Fruit fly (Drosophila melanogaster) whole organism, embryonic: ENCODE data around the gene yps.

ENCODE experiments used
- CG11247 ChIP-seq: fragments of 200-800 bp; sonication (Bioruptor generic); IDR thresholded peaks from 2 replicates; pipeline ENCODE4 v1.3.6; 2022; ENCODE audit warnings: missing biosample characterization, missing genetic modification characterization
- CG11456 ChIP-seq: fragments of 200-800 bp; sonication (Bioruptor generic); IDR thresholded peaks from 3 replicates; pipeline ENCODE4 v1.3.6; 2022; ENCODE audit warnings: missing biosample characterization, missing genetic modification characterization
- CG12071 ChIP-seq: fragments of 200-800 bp; sonication (Bioruptor generic); optimal IDR thresholded peaks from 3 replicates; lab custom pipeline; 2018; ENCODE audit warnings: missing biosample characterization, mild to moderate bottlenecking, missing genetic modification characterization
- CG14860 ChIP-seq: fragments of 200-800 bp; sonication (Bioruptor generic); IDR thresholded peaks from 3 replicates; pipeline ENCODE4 v1.3.6; 2022; ENCODE audit warnings: missing biosample characterization, missing genetic modification characterization; ENCODE audit not compliant: partially characterized antibody
- CG15073 ChIP-seq: fragments of 200-800 bp; sonication (Bioruptor generic); optimal IDR thresholded peaks from 2 replicates; lab custom pipeline; 2016; ENCODE audit warnings: missing biosample characterization, missing genetic modification characterization
- CG15269 ChIP-seq: fragments of 200-800 bp; sonication (Bioruptor generic); optimal IDR thresholded peaks from 2 replicates; lab custom pipeline; 2018; ENCODE audit warnings: missing biosample characterization, mild to moderate bottlenecking, missing genetic modification characterization, moderate library complexity
- CG1529 ChIP-seq: fragments of 200-800 bp; sonication (Bioruptor generic); optimal IDR thresholded peaks from 3 replicates; lab custom pipeline; 2018; ENCODE audit warnings: missing biosample characterization, missing genetic modification characterization
- CG17385 ChIP-seq: fragments of 200-800 bp; sonication (Bioruptor generic); optimal IDR thresholded peaks from 3 replicates; lab custom pipeline; 2018; ENCODE audit warnings: missing biosample characterization, mild to moderate bottlenecking, missing genetic modification characterization
- CG18011 ChIP-seq: fragments of 200-800 bp; sonication (Bioruptor generic); optimal IDR thresholded peaks from 2 replicates; lab custom pipeline; 2017; ENCODE audit warnings: missing biosample characterization, missing genetic modification characterization, mild to moderate bottlenecking, moderate library complexity, missing genotype
- CG30431 ChIP-seq: fragments of 200-800 bp; sonication (Bioruptor generic); optimal IDR thresholded peaks from 2 replicates; lab custom pipeline; 2017; ENCODE audit warnings: missing biosample characterization, missing genetic modification characterization
- CG32532 ChIP-seq: fragments of 200-800 bp; sonication (Bioruptor generic); IDR thresholded peaks from 2 replicates; pipeline ENCODE4 v1.3.6; 2022; ENCODE audit warnings: missing biosample characterization, missing genetic modification characterization
- CG32772 ChIP-seq: fragments of 200-800 bp; sonication (Bioruptor generic); IDR thresholded peaks from 2 replicates; pipeline ENCODE4 v1.3.6; 2022; ENCODE audit warnings: missing biosample characterization, missing genetic modification characterization
- CG3281 ChIP-seq: fragments of 200-800 bp; sonication (Bioruptor generic); optimal IDR thresholded peaks from 3 replicates; lab custom pipeline; 2017; ENCODE audit warnings: missing biosample characterization, mild to moderate bottlenecking, missing genetic modification characterization
- CG5180 ChIP-seq: fragments of 200-800 bp; sonication (Bioruptor generic); optimal IDR thresholded peaks from 3 replicates; lab custom pipeline; 2017; ENCODE audit warnings: missing biosample characterization, missing genetic modification characterization, mild to moderate bottlenecking, moderate library complexity, missing genetic modification reagents
- CG5953 ChIP-seq: fragments of 200-800 bp; sonication (Bioruptor generic); IDR thresholded peaks from 2 replicates; pipeline ENCODE4 v1.3.6; 2022; ENCODE audit warnings: missing biosample characterization, missing genetic modification characterization
- CG6654 ChIP-seq: fragments of 200-800 bp; sonication (Bioruptor generic); optimal IDR thresholded peaks from 2 replicates; lab custom pipeline; 2017; ENCODE audit warnings: missing biosample characterization, mild to moderate bottlenecking, missing genetic modification characterization
- Dip3 ChIP-seq: fragments of 200-800 bp; sonication (Bioruptor generic); optimal IDR thresholded peaks from 3 replicates; lab custom pipeline; 2016; ENCODE audit warnings: missing biosample characterization, missing genetic modification characterization
- Dref ChIP-seq: fragments of 200-800 bp; sonication (Bioruptor generic); IDR thresholded peaks from 2 replicates; pipeline ENCODE4 v1.3.6; 2022; ENCODE audit warnings: missing biosample characterization, missing genetic modification characterization
- HLH54F ChIP-seq: fragments of 200-800 bp; sonication (Bioruptor generic); optimal IDR thresholded peaks from 3 replicates; lab custom pipeline; 2016; ENCODE audit warnings: missing biosample characterization, missing genetic modification characterization
- Hr3 ChIP-seq: fragments of 200-800 bp; sonication (Bioruptor generic); optimal IDR thresholded peaks from 3 replicates; lab custom pipeline; 2016; ENCODE audit warnings: missing biosample characterization, missing genetic modification characterization
- Lim3 ChIP-seq: fragments of 200-800 bp; sonication (Bioruptor generic); IDR thresholded peaks from 2 replicates; pipeline ENCODE4 v1.3.6; 2022; ENCODE audit warnings: missing biosample characterization, missing genetic modification characterization
- Med ChIP-seq: fragments of 200-800 bp; sonication (Bioruptor generic); peaks from one replicate; lab custom pipeline; 2016; ENCODE audit warnings: missing biosample characterization, missing genetic modification characterization, mild to moderate bottlenecking, inconsistent platforms, moderate library complexity
- NC2α ChIP-seq: fragments of 200-800 bp; sonication (Bioruptor generic); optimal IDR thresholded peaks from 2 replicates; lab custom pipeline; 2016; ENCODE audit warnings: missing biosample characterization, missing genetic modification characterization
- Nf-YB ChIP-seq: fragments of 200-800 bp; sonication (Bioruptor generic); optimal IDR thresholded peaks from 3 replicates; lab custom pipeline; 2019; ENCODE audit warnings: missing biosample characterization, mild to moderate bottlenecking, missing genetic modification characterization, moderate library complexity
- Ptx1 ChIP-seq: fragments of 200-800 bp; sonication (Bioruptor generic); IDR thresholded peaks from 2 replicates; pipeline ENCODE4 v1.3.6; 2022; ENCODE audit warnings: missing biosample characterization, missing genetic modification characterization
- Vsx1 ChIP-seq: fragments of 200-800 bp; sonication (Bioruptor generic); optimal IDR thresholded peaks from 2 replicates; lab custom pipeline; 2017; ENCODE audit warnings: missing biosample characterization, mild to moderate bottlenecking, missing genetic modification characterization, missing genetic modification reagents
- amos ChIP-seq: fragments of 200-800 bp; sonication (Bioruptor generic); IDR thresholded peaks from 2 replicates; pipeline ENCODE4 v1.3.6; 2022; ENCODE audit warnings: missing biosample characterization, missing genetic modification characterization; ENCODE audit not compliant: partially characterized antibody
- ap ChIP-seq: fragments of 200-800 bp; sonication (Bioruptor generic); IDR thresholded peaks from 2 replicates; pipeline ENCODE4 v1.3.6; 2022; ENCODE audit warnings: missing biosample characterization, missing genetic modification characterization
- ato ChIP-seq: fragments of 200-800 bp; sonication (Bioruptor generic); IDR thresholded peaks from 2 replicates; pipeline ENCODE4 v1.3.6; 2022; ENCODE audit warnings: missing biosample characterization, missing genetic modification characterization; ENCODE audit not compliant: partially characterized antibody
- esg ChIP-seq: fragments of 200-800 bp; sonication (Bioruptor generic); conservative IDR thresholded peaks from 2 replicates; pipeline ENCODE4 v1.3.6; 2022; ENCODE audit warnings: missing biosample characterization, missing genetic modification characterization
- eve ChIP-seq, 2 experiments: fragments of >200 bp; optimal IDR thresholded peaks; 2 replicates each; lab custom pipeline; 2017; ENCODE audit warnings: missing biosample characterization in 2 of 2, missing genetic modification characterization in 2 of 2
- gfzf ChIP-seq: fragments of 200-800 bp; sonication (Bioruptor generic); optimal IDR thresholded peaks from 2 replicates; lab custom pipeline; 2016; ENCODE audit warnings: missing biosample characterization, mild to moderate bottlenecking, missing genetic modification characterization, moderate library complexity
- gro ChIP-seq: fragments of 200-800 bp; sonication (Bioruptor generic); optimal IDR thresholded peaks from 2 replicates; lab custom pipeline; 2016; ENCODE audit warnings: missing biosample characterization, missing genetic modification characterization
- gsb-n ChIP-seq: fragments of 200-800 bp; sonication (Bioruptor generic); optimal IDR thresholded peaks from 3 replicates; lab custom pipeline; 2018; ENCODE audit warnings: missing biosample characterization, mild to moderate bottlenecking, missing genetic modification characterization
- her ChIP-seq: fragments of 200-800 bp; sonication (Bioruptor generic); optimal IDR thresholded peaks from 2 replicates; lab custom pipeline; 2016; ENCODE audit warnings: missing biosample characterization, missing genetic modification characterization
- kay ChIP-seq: fragments of 200-800 bp; sonication (Bioruptor generic); optimal IDR thresholded peaks from 2 replicates; lab custom pipeline; 2016; ENCODE audit warnings: missing biosample characterization, missing genetic modification characterization
- mam ChIP-seq: fragments of 200-800 bp; sonication (Bioruptor generic); optimal IDR thresholded peaks from 3 replicates; lab custom pipeline; 2016; ENCODE audit warnings: missing biosample characterization, missing genetic modification characterization
- org-1 ChIP-seq: fragments of 200-800 bp; sonication (Bioruptor generic); optimal IDR thresholded peaks from 2 replicates; lab custom pipeline; 2017; ENCODE audit warnings: missing biosample characterization, missing genetic modification characterization
- peb ChIP-seq: fragments of 200-800 bp; sonication (Bioruptor generic); IDR thresholded peaks from 2 replicates; pipeline ENCODE4 v1.3.6; 2022; ENCODE audit warnings: missing biosample characterization, missing genetic modification characterization
- pita ChIP-seq: fragments of 200-800 bp; sonication (Bioruptor generic); optimal IDR thresholded peaks from 2 replicates; lab custom pipeline; 2017; ENCODE audit warnings: missing biosample characterization, mild to moderate bottlenecking, missing genetic modification characterization
- prd ChIP-seq, 3 experiments: fragments of >200 bp in 2 of 3; fragments of 200-800 bp in 1 of 3; sonication (Bioruptor generic) in 1 of 3; optimal IDR thresholded peaks in 2 of 3; IDR thresholded peaks in 1 of 3; 2 replicates in 2 of 3; 3 replicates in 1 of 3; pipeline versions ENCODE4 v1.3.6 to Lab custom; 2017 to 2022; ENCODE audit warnings: missing biosample characterization in 1 of 3, missing genetic modification characterization in 1 of 3
- ranshi ChIP-seq: fragments of 200-800 bp; sonication (Bioruptor generic); IDR thresholded peaks from 2 replicates; pipeline ENCODE4 v1.3.6; 2022; ENCODE audit warnings: missing biosample characterization, missing genetic modification characterization
- sc ChIP-seq, 3 experiments: fragments of >200 bp in 2 of 3; fragments of 200-800 bp in 1 of 3; sonication (Bioruptor generic) in 1 of 3; optimal IDR thresholded peaks; 2 replicates in 2 of 3; 3 replicates in 1 of 3; lab custom pipeline; 2017; ENCODE audit warnings: mild to moderate bottlenecking in 1 of 3, missing biosample characterization in 1 of 3, missing genetic modification characterization in 1 of 3, missing genetic modification reagents in 1 of 3
- sr ChIP-seq: fragments of 200-800 bp; sonication (Bioruptor generic); IDR thresholded peaks from 3 replicates; pipeline ENCODE4 v1.3.6; 2022; ENCODE audit warnings: missing biosample characterization, missing genetic modification characterization
- usp ChIP-seq: fragments of >200 bp; optimal IDR thresholded peaks from 2 replicates; lab custom pipeline; 2017; ENCODE audit warnings: missing biosample characterization, missing genetic modification characterization
- wor ChIP-seq: fragments of 200-800 bp; sonication (Bioruptor generic); IDR thresholded peaks from 2 replicates; pipeline ENCODE4 v1.3.6; 2022; ENCODE audit warnings: missing biosample characterization, missing genetic modification characterization
- zen ChIP-seq: fragments of 200-800 bp; sonication (Bioruptor generic); optimal IDR thresholded peaks from 3 replicates; lab custom pipeline; 2018; ENCODE audit warnings: missing biosample characterization, mild to moderate bottlenecking, missing genetic modification characterization, moderate library complexity

Gene yps

dm6 chr3L:12081679-12082520, 43.0 kb downstream of the yps start, which contains the start of gene Sema5c (continued):
- TF ChIP-seq zen (tag; lab: Kevin White, UChicago) = peak; percentile 43
- no peak for TF ChIP-seq prd (optimal IDR thresholded peaks at IDR 0.05; lab: Kevin White, UChicago)
- peak; percentile 67; the same call in 1 of the 3 replicates for TF ChIP-seq prd (GFP tag; IDR thresholded peaks at IDR 0.05; lab: Robert Waterston, UW)
- TF ChIP-seq pita (GFP tag; lab: Kevin White, UChicago) = no peak
- 0 out of 2 replicates have a peak, but pooled peaks have one; percentile 4 for TF ChIP-seq ap (GFP tag; lab: Robert Waterston, UW)
- TF ChIP-seq NC2α (GFP tag; lab: Kevin White, UChicago) = no peak
- peak; percentile 63 for TF ChIP-seq ranshi (GFP tag; lab: Robert Waterston, UW)
- peak; percentile 39 for TF ChIP-seq Vsx1 (GFP tag; lab: Kevin White, UChicago)
- no peak for TF ChIP-seq gfzf (GFP tag; lab: Kevin White, UChicago)
- no peak for TF ChIP-seq Lim3 (GFP tag; lab: Robert Waterston, UW)
- no peak for TF ChIP-seq Dref (GFP tag; lab: Robert Waterston, UW)
- peak; percentile 72 for TF ChIP-seq gro (GFP tag; lab: Kevin White, UChicago)
- no peak for TF ChIP-seq kay (GFP tag; lab: Kevin White, UChicago)
- no peak for TF ChIP-seq wor (GFP tag; lab: Robert Waterston, UW)
- TF ChIP-seq ato = no peak; the same call in 1 of the 2 replicates
- peak; percentile 60 for TF ChIP-seq CG30431 (GFP tag; lab: Kevin White, UChicago)
- TF ChIP-seq Med (GFP tag; lab: Kevin White, UChicago) = peak; percentile 83
- peak; percentile 67 for TF ChIP-seq CG15269 (tag; lab: Kevin White, UChicago)
- peak; percentile 40; the same call in 1 of the 2 replicates for TF ChIP-seq CG11247 (GFP tag; lab: Robert Waterston, UW)
- TF ChIP-seq CG12071 (GFP tag; lab: Kevin White, UChicago) = peak; percentile 16
- peak; percentile 11 for TF ChIP-seq HLH54F (GFP tag; lab: Kevin White, UChicago)
- peak; percentile 59 for TF ChIP-seq CG3281 (GFP tag; lab: Kevin White, UChicago)
- TF ChIP-seq eve (GFP tag; optimal IDR thresholded peaks at IDR 0.05; lab: Kevin White, UChicago) = no peak
- TF ChIP-seq CG5180 (GFP tag; lab: Kevin White, UChicago) = peak; percentile 53
- peak; percentile 46 for TF ChIP-seq CG6654 (GFP tag; lab: Kevin White, UChicago)
- peak; percentile 66 for TF ChIP-seq CG17385 (GFP tag; lab: Kevin White, UChicago)
- TF ChIP-seq esg = peak; percentile 49
- TF ChIP-seq sc (optimal IDR thresholded peaks at IDR 0.05; lab: Kevin White, UChicago) = no peak
- peak; percentile 73 for TF ChIP-seq sc (GFP tag; optimal IDR thresholded peaks at IDR 0.05; lab: Kevin White, UChicago)
- TF ChIP-seq CG32532 (GFP tag; lab: Robert Waterston, UW) = peak; percentile 64
- TF ChIP-seq her (GFP tag; lab: Kevin White, UChicago) = peak; percentile 6
- TF ChIP-seq CG32772 = peak; percentile 51
- TF ChIP-seq CG18011 (GFP tag; lab: Kevin White, UChicago) = no peak
- TF ChIP-seq gsb-n = peak; percentile 66
- peak; percentile 54 for TF ChIP-seq Ptx1 (GFP tag; lab: Robert Waterston, UW)
- no peak for TF ChIP-seq usp (GFP tag; lab: Kevin White, UChicago)
- peak; percentile 64; the same call in 1 of the 3 replicates for TF ChIP-seq CG11456 (GFP tag; lab: Robert Waterston, UW)
- TF ChIP-seq org-1 = peak; percentile 30
- TF ChIP-seq peb (GFP tag; lab: Robert Waterston, UW) = no peak
- TF ChIP-seq Dip3 = no peak
- TF ChIP-seq amos (GFP tag; lab: Robert Waterston, UW) = no peak; the same call in 1 of the 2 replicates
- TF ChIP-seq Nf-YB = peak; percentile 70
- no peak for TF ChIP-seq CG15073 (GFP tag; lab: Kevin White, UChicago)
- TF ChIP-seq Hr3 (GFP tag; lab: Kevin White, UChicago) = peak; percentile 80
- peak; percentile 17 for TF ChIP-seq mam (GFP tag; lab: Kevin White, UChicago)
- no peak for TF ChIP-seq sr
- no peak for TF ChIP-seq CG14860
- 0 out of 2 replicates have a peak, but pooled peaks have one; percentile 44 for TF ChIP-seq CG5953
- TF ChIP-seq CG1529 (GFP tag; lab: Kevin White, UChicago) = peak; percentile 23
